Worm (Caenorhabditis elegans) whole organism, L2 larva: ENCODE data around the gene scl-9.
A peak's percentile ranks its signal among the peaks of the same experiment; 100 is the strongest.

Experiments used
- C34F6.9 ChIP-seq: fragments of 150-350 bp; optimal IDR thresholded peaks from 2 replicates; lab custom pipeline; 2014; ENCODE audit warnings: missing biosample characterization, missing genetic modification characterization
- F13H6.1 ChIP-seq: sonication (generic microtip); optimal IDR thresholded peaks from 2 replicates; lab custom pipeline; 2016; ENCODE audit warnings: missing genetic modification characterization, missing compliant biosample characterization
- R02D3.7 ChIP-seq: fragments of 150-350 bp; optimal IDR thresholded peaks from 2 replicates; lab custom pipeline; 2014; ENCODE audit warnings: missing biosample characterization, missing genetic modification characterization
- ZK546.5 ChIP-seq: sonication (generic microtip); optimal IDR thresholded peaks from 2 replicates; lab custom pipeline; 2017; ENCODE audit warnings: missing biosample characterization, missing genetic modification characterization
- alr-1 ChIP-seq: fragments of 150-350 bp; optimal IDR thresholded peaks from 2 replicates; lab custom pipeline; 2014; ENCODE audit warnings: missing biosample characterization, missing genetic modification characterization
- aly-2 ChIP-seq: fragments of 150-350 bp; optimal IDR thresholded peaks from 2 replicates; lab custom pipeline; 2014; ENCODE audit warnings: missing biosample characterization, missing genetic modification characterization
- ama-1 ChIP-seq: fragments of 150-350 bp; optimal IDR thresholded peaks from 2 replicates; lab custom pipeline; 2018; ENCODE audit warnings: inconsistent platforms
- blmp-1 ChIP-seq: sonication (generic microtip); optimal IDR thresholded peaks from 2 replicates; lab custom pipeline; 2017; ENCODE audit warnings: missing genetic modification characterization, mild to moderate bottlenecking, missing compliant biosample characterization, antibody characterized with exemption, moderate library complexity; ENCODE audit not compliant: insufficient read depth
- ceh-16 ChIP-seq: fragments of 150-350 bp; optimal IDR thresholded peaks from 2 replicates; lab custom pipeline; 2014; ENCODE audit warnings: missing biosample characterization, missing genetic modification characterization
- ceh-82 ChIP-seq: fragments of 150-350 bp; optimal IDR thresholded peaks from 2 replicates; lab custom pipeline; 2014; ENCODE audit warnings: missing biosample characterization, missing genetic modification characterization
- crh-2 ChIP-seq: sonication (generic microtip); optimal IDR thresholded peaks from 2 replicates; lab custom pipeline; 2017; ENCODE audit warnings: missing biosample characterization, missing genetic modification characterization
- egl-27 ChIP-seq: sonication (generic microtip); optimal IDR thresholded peaks from 3 replicates; lab custom pipeline; 2017; ENCODE audit warnings: missing biosample characterization, missing genetic modification reagents, missing genetic modification characterization
- fos-1 ChIP-seq: fragments of 150-350 bp; optimal IDR thresholded peaks from 2 replicates; lab custom pipeline; 2014; ENCODE audit warnings: missing biosample characterization, missing genetic modification characterization
- gmeb-1 ChIP-seq: fragments of 150-350 bp; optimal IDR thresholded peaks from 2 replicates; lab custom pipeline; 2014; ENCODE audit warnings: missing biosample characterization, missing genetic modification characterization
- lin-11 ChIP-seq: fragments of 150-350 bp; sonication (generic microtip); optimal IDR thresholded peaks from 2 replicates; lab custom pipeline; 2014; ENCODE audit warnings: missing biosample characterization, missing genetic modification characterization, inconsistent platforms, mixed read lengths
- lin-39 ChIP-seq: fragments of 150-350 bp; optimal IDR thresholded peaks from 2 replicates; lab custom pipeline; 2014; ENCODE audit warnings: missing biosample characterization, missing genetic modification reagents, missing genetic modification characterization
- lsy-2 ChIP-seq, 2 experiments: fragments of 150-350 bp in 1 of 2; sonication (generic microtip) in 1 of 2; optimal IDR thresholded peaks; 2 replicates each; lab custom pipeline; 2014 to 2017; ENCODE audit warnings: missing biosample characterization in 2 of 2, missing genetic modification characterization in 2 of 2
- mab-5 ChIP-seq: fragments of 150-350 bp; optimal IDR thresholded peaks from 2 replicates; lab custom pipeline; 2014; ENCODE audit warnings: missing biosample characterization, missing genetic modification characterization
- mbf-1 ChIP-seq: sonication (generic microtip); optimal IDR thresholded peaks from 2 replicates; lab custom pipeline; 2017; ENCODE audit warnings: missing biosample characterization, missing genetic modification characterization
- mdl-1 ChIP-seq, 2 experiments: fragments of 150-350 bp in 1 of 2; sonication (generic microtip) in 1 of 2; optimal IDR thresholded peaks; 2 replicates each; lab custom pipeline; 2017; ENCODE audit warnings: missing biosample characterization in 2 of 2, missing genetic modification characterization in 2 of 2
- nhr-10 ChIP-seq: sonication (generic microtip); optimal IDR thresholded peaks from 2 replicates; lab custom pipeline; 2017; ENCODE audit warnings: missing biosample characterization, missing genetic modification characterization
- nhr-11 ChIP-seq: fragments of 150-350 bp; optimal IDR thresholded peaks from 2 replicates; lab custom pipeline; 2014; ENCODE audit warnings: missing biosample characterization, missing genetic modification characterization
- nhr-12 ChIP-seq: fragments of 150-350 bp; optimal IDR thresholded peaks from 2 replicates; lab custom pipeline; 2014; ENCODE audit warnings: missing biosample characterization, missing genetic modification characterization
- nhr-129 ChIP-seq: fragments of 150-350 bp; optimal IDR thresholded peaks from 2 replicates; lab custom pipeline; 2014; ENCODE audit warnings: missing biosample characterization, missing genetic modification characterization
- nhr-21 ChIP-seq: fragments of 150-350 bp; optimal IDR thresholded peaks from 2 replicates; lab custom pipeline; 2014; ENCODE audit warnings: missing biosample characterization, missing genetic modification characterization
- nhr-237 ChIP-seq: fragments of 150-350 bp; optimal IDR thresholded peaks from 2 replicates; lab custom pipeline; 2014; ENCODE audit warnings: missing biosample characterization, missing genetic modification characterization
- nhr-25 ChIP-seq: fragments of 150-350 bp; sonication (generic microtip); optimal IDR thresholded peaks from 3 replicates; lab custom pipeline; 2014; ENCODE audit warnings: missing biosample characterization, missing genetic modification characterization
- nhr-77 ChIP-seq: fragments of 150-350 bp; optimal IDR thresholded peaks from 2 replicates; lab custom pipeline; 2014; ENCODE audit warnings: missing biosample characterization, missing genetic modification characterization
- sem-4 ChIP-seq: fragments of 150-350 bp; optimal IDR thresholded peaks from 2 replicates; lab custom pipeline; 2014; ENCODE audit warnings: missing biosample characterization, missing genetic modification reagents, missing genetic modification characterization
- skn-1 ChIP-seq: sonication (generic microtip); optimal IDR thresholded peaks from 2 replicates; lab custom pipeline; 2017; ENCODE audit warnings: missing biosample characterization, missing genetic modification characterization
- sma-3 ChIP-seq: sonication (generic microtip); optimal IDR thresholded peaks from 2 replicates; lab custom pipeline; 2016; ENCODE audit warnings: missing genetic modification reagents, missing genetic modification characterization, missing compliant biosample characterization
- snpc-4 ChIP-seq: fragments of 150-350 bp; optimal IDR thresholded peaks from 2 replicates; lab custom pipeline; 2014; ENCODE audit warnings: missing biosample characterization, missing genetic modification characterization
- unc-39 ChIP-seq: fragments of 150-350 bp; optimal IDR thresholded peaks from 2 replicates; lab custom pipeline; 2014; ENCODE audit warnings: missing biosample characterization, missing genetic modification characterization
- unc-62 ChIP-seq: fragments of 150-350 bp; optimal IDR thresholded peaks from 2 replicates; lab custom pipeline; 2014; ENCODE audit warnings: missing biosample characterization, missing genetic modification reagents, missing genetic modification characterization
- ztf-1 ChIP-seq: fragments of 200-800 bp; sonication (Bioruptor generic); conservative IDR thresholded peaks from 2 replicates; pipeline ENCODE4 v1.3.6; 2022; ENCODE audit warnings: missing genetic modification characterization, missing compliant biosample characterization
- ztf-11 ChIP-seq: sonication (generic microtip); optimal IDR thresholded peaks from 2 replicates; lab custom pipeline; 2017; ENCODE audit warnings: missing biosample characterization, missing genetic modification characterization

The scl-9 gene

ce11 chrIV:13032153-13032552 is 14.8 kb upstream of the scl-9 start:
- TF ChIP-seq ceh-82 (tag; lab: Kevin White, UChicago), result no peak
- no peak for TF ChIP-seq unc-39 (tag; lab: Kevin White, UChicago)
- no peak for TF ChIP-seq snpc-4 (tag; lab: Kevin White, UChicago)
- no peak for TF ChIP-seq nhr-237 (tag; lab: Kevin White, UChicago)
- TF ChIP-seq C34F6.9 (tag; lab: Kevin White, UChicago), result no peak
- TF ChIP-seq nhr-129, result peak; percentile 19

ce11 chrIV:13033516-13033915 is 13.4 kb upstream of the scl-9 start:
- no peak for TF ChIP-seq nhr-25 (tag; lab: Kevin White, UChicago)
- TF ChIP-seq mbf-1 (tag; lab: Kevin White, UChicago), result no peak
- TF ChIP-seq nhr-10 (tag; lab: Kevin White, UChicago), result no peak

ce11 chrIV:13035302-13035701 is 11.6 kb upstream of the scl-9 start:
- TF ChIP-seq egl-27 (tag; lab: Kevin White, UChicago) (no peak), lin-11 (no peak), unc-39 (tag; lab: Kevin White, UChicago) (no peak), nhr-21 (tag; lab: Kevin White, UChicago) (no peak), nhr-25 (tag; lab: Kevin White, UChicago) (peak; percentile 18)
- TF ChIP-seq, all 48 proteins: peak for 1

ce11 chrIV:13036835-13037234 is 10.1 kb upstream of the scl-9 start:
- no peak for TF ChIP-seq mdl-1 (tag; optimal IDR thresholded peaks at IDR 0.05; lab: Kevin White, UChicago)
- TF ChIP-seq ztf-11, result no peak
- no peak for TF ChIP-seq ZK546.5
- no peak for TF ChIP-seq mab-5 (tag; lab: Kevin White, UChicago)
- TF ChIP-seq unc-39 (tag; lab: Kevin White, UChicago), result no peak
- no peak for TF ChIP-seq mbf-1 (tag; lab: Kevin White, UChicago)
- TF ChIP-seq nhr-10 (tag; lab: Kevin White, UChicago), result no peak
- no peak for TF ChIP-seq lsy-2 (tag; optimal IDR thresholded peaks at IDR 0.05; lab: Kevin White, UChicago)
- TF ChIP-seq skn-1 (tag; lab: Kevin White, UChicago), result no peak
- TF ChIP-seq sem-4 (tag; lab: Kevin White, UChicago), result no peak
- TF ChIP-seq R02D3.7 (tag; lab: Kevin White, UChicago), result no peak
- TF ChIP-seq ama-1 (lab: Kevin White, UChicago), result no peak
- no peak for TF ChIP-seq snpc-4 (tag; lab: Kevin White, UChicago)
- no peak for TF ChIP-seq C34F6.9 (tag; lab: Kevin White, UChicago)
- no peak for TF ChIP-seq nhr-11
- no peak for TF ChIP-seq fos-1 (tag; lab: Kevin White, UChicago)

ce11 chrIV:13038888-13039287 is 8.1 kb upstream of the scl-9 start, which contains the start of gene F49E11.2:
Gene F49E11.2 (minus strand): TSS chrIV:13038988.
- TF ChIP-seq gmeb-1 (no peak), nhr-21 (tag; lab: Kevin White, UChicago) (no peak), unc-39 (tag; lab: Kevin White, UChicago) (no peak), unc-62 (no peak), nhr-12 (no peak), lsy-2 (tag; optimal IDR thresholded peaks at IDR 0.05; lab: Kevin White, UChicago) (no peak), nhr-11 (no peak), ztf-11 (no peak), mdl-1 (tag; optimal IDR thresholded peaks at IDR 0.05; lab: Kevin White, UChicago) (no peak), R02D3.7 (tag; lab: Kevin White, UChicago) (no peak), nhr-129 (no peak), blmp-1 (tag; lab: Kevin White, UChicago) (no peak), nhr-237 (tag; lab: Kevin White, UChicago) (no peak), sma-3 (GFP tag; lab: Kevin White, UChicago) (no peak)
- TF ChIP-seq, all 48 proteins: peak for 0

ce11 chrIV:13041486-13041885 is 5.5 kb upstream of the scl-9 start:
- TF ChIP-seq C34F6.9 (tag; lab: Kevin White, UChicago), result no peak
- no peak for TF ChIP-seq lsy-2 (tag; optimal IDR thresholded peaks at IDR 0.05; lab: Kevin White, UChicago)
- no peak for TF ChIP-seq crh-2 (tag; lab: Kevin White, UChicago)
- no peak for TF ChIP-seq alr-1 (tag; lab: Kevin White, UChicago)
- no peak for TF ChIP-seq F13H6.1 (tag; lab: Kevin White, UChicago)
- TF ChIP-seq aly-2 (tag; lab: Kevin White, UChicago), result no peak
- no peak for TF ChIP-seq gmeb-1
- TF ChIP-seq nhr-129, result no peak
- no peak for TF ChIP-seq lin-39 (tag; lab: Kevin White, UChicago)
- TF ChIP-seq ceh-16, result no peak
- no peak for TF ChIP-seq mab-5 (tag; lab: Kevin White, UChicago)
- TF ChIP-seq nhr-21 (tag; lab: Kevin White, UChicago), result no peak
- TF ChIP-seq nhr-77 (tag; lab: Kevin White, UChicago), result no peak
- no peak for TF ChIP-seq sma-3 (GFP tag; lab: Kevin White, UChicago)
- TF ChIP-seq ztf-1 (GFP tag; lab: Robert Waterston, UW), result no peak
- no peak for TF ChIP-seq nhr-25 (tag; lab: Kevin White, UChicago)
- TF ChIP-seq skn-1 (tag; lab: Kevin White, UChicago), result no peak
- no peak for TF ChIP-seq ceh-82 (tag; lab: Kevin White, UChicago)
- TF ChIP-seq mdl-1 (tag; optimal IDR thresholded peaks at IDR 0.05; lab: Kevin White, UChicago), result no peak
